Worm (Caenorhabditis elegans) whole organism, dauer: ENCODE results near the gene hid-1.

Experiments
- unc-62 ChIP-seq: sonication (generic microtip); optimal IDR thresholded peaks from 2 replicates; lab custom pipeline; 2017; ENCODE audit warnings: missing biosample characterization, missing genetic modification reagents, missing genetic modification characterization

hid-1 gene

DNA sequence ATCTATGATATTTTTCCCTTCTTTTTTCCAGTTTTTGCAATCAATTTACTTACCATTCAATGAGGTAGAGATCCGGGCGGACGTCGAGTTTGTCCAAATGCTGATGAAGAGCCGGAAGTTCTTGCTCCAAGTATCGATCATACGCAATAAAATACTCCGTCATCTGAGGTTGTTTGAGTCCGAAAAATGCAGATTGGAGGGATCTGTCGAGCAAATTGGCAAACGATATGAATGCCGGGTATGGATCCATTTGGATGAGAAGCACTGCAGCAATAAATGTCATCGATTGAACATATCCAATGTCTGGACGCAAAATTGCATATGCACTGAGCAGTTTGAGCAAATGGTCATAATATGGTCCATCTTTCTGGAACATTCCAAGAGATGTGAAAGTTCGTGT lies 38.3 kb downstream of the hid-1 start:
- no peak for TF ChIP-seq unc-62 (GFP tag; lab: Kevin White, UChicago)

DNA sequence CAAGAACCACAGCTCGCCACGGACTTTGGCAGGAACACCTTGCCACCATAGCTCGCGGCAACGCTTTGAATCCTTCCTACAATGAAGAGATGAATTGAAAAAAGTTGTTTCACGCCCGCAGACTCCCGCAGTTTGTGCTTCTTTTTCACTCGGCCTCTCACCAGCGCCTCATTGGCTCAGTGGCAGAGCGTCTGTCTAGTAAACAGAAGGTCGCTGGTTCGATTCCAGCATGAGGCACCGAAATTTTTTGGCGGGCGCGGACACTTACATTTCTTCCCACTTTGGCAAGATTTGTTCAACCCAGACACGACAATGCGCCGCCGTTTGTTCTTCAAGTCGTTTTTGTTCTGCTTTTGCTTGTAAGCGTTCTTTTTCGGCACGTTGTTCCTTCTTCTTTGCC lies 39.0 kb downstream of the hid-1 start:
- TF ChIP-seq unc-62 (GFP tag; lab: Kevin White, UChicago), result no peak

DNA sequence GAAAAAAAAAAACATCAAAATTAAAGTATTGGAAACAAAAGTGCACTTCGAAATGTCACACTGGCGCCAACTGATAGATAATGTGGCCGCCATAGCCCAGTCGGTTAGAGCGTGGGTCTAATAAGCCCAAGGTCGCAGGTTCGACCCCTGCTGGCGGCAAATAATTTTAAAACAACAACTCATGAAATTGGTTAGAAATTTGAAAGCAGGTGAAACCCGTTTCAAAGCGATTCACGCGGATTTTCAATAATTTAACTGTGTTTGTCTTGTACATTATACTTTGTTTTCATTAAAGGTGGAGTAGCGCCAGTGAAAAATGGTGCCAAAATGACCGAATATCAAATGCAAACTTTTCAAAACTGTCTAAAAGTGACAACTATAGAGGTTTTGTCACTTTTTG lies 42.4 kb downstream of the hid-1 start:
- no peak for TF ChIP-seq unc-62 (GFP tag; lab: Kevin White, UChicago)

DNA sequence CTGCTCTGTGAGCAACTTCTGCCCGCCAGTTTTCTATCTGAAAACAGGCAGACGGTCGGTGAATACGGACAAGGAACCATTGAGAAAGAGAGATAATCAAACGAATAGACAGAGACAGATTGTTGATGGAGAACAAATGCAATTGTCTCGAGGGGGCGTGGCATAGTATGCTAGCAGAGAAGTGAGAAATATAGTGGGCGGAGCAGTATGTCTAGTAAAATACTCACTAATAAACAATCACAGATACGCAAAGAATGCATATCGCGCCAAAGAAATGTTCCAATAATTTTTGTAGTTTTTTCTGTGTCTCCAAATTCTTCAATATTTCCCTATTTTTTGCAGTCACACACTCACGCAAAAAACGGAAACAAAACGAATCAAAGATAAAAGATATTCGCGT lies 43.5 kb downstream of the hid-1 start, which contains the start of gene tbc-12:
TSS of gene tbc-12 (minus strand) at position 101 of the 400 bp plus-strand sequence.
- no peak for TF ChIP-seq unc-62 (GFP tag; lab: Kevin White, UChicago)

DNA sequence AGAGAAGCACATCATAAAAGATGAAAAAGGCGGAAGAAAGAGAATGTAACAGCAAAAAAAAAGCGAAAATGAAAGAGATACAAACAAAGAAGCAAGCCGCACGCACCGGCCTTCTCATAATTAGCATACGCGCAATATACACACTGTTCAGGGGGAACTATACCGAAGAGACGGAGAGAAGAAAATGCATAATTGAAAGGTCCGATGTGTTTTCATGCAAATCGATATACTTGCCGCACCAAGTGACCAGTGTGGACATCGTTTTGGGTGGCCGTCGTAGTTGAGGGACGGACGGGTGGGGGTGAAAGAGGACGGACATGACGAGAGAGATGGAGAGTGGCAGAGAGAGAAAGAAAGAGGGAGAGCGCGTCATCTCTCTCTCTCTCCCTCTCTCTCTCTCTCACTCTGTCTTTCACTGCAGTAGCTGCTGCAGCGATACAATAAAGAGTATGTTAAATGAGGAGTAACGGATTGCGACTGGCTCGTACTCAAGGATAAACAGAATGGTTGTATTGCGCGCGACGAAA lies 47.5 kb downstream of the hid-1 start:
- no peak for TF ChIP-seq unc-62 (GFP tag; lab: Kevin White, UChicago)

- no peak for TF ChIP-seq unc-62 (GFP tag; lab: Kevin White, UChicago)
Measured at ce11 chrX:2538713-2539112, 49.9 kb downstream of the hid-1 start.

ce11 chrX:2541003-2541521 lies 52.2 kb downstream of the hid-1 start, which contains the start of gene F52H2.3:
TSS of gene F52H2.3 (minus strand) at chrX:2541053.
- TF ChIP-seq unc-62 (GFP tag; lab: Kevin White, UChicago), result no peak

- TF ChIP-seq unc-62 (GFP tag; lab: Kevin White, UChicago), result no peak
Measured at ce11 chrX:2543353-2543752, 54.5 kb downstream of the hid-1 start.
